Fruit fly (Drosophila melanogaster) whole organism, embryonic: Measurements from ENCODE around the gene CG17778.

Experiments used
- CG11504 ChIP-seq: fragments of 200-800 bp; sonication (Bioruptor generic); optimal IDR thresholded peaks from 3 replicates; lab custom pipeline; 2019; ENCODE audit warnings: missing biosample characterization, mild to moderate bottlenecking, missing genetic modification characterization, moderate library complexity
- CG14710 ChIP-seq: fragments of 200-800 bp; sonication (Bioruptor generic); optimal IDR thresholded peaks from 3 replicates; lab custom pipeline; 2019; ENCODE audit warnings: missing biosample characterization, mild to moderate bottlenecking, missing genetic modification characterization, moderate library complexity
- CG1529 ChIP-seq: fragments of 200-800 bp; sonication (Bioruptor generic); optimal IDR thresholded peaks from 3 replicates; lab custom pipeline; 2018; ENCODE audit warnings: missing biosample characterization, missing genetic modification characterization
- CG17361 ChIP-seq: fragments of 200-800 bp; sonication (Bioruptor generic); IDR thresholded peaks from 3 replicates; pipeline ENCODE4 v1.3.6; 2022; ENCODE audit warnings: missing biosample characterization, missing genetic modification characterization
- CG18262 ChIP-seq: fragments of 200-800 bp; optimal IDR thresholded peaks from 3 replicates; lab custom pipeline; 2019; ENCODE audit warnings: missing biosample characterization, mild to moderate bottlenecking, missing genetic modification characterization, moderate library complexity
- CG2116 ChIP-seq: fragments of 200-800 bp; sonication (Bioruptor generic); optimal IDR thresholded peaks from 3 replicates; lab custom pipeline; 2018; ENCODE audit warnings: missing biosample characterization, mild to moderate bottlenecking, missing genetic modification characterization
- CG2712 ChIP-seq: fragments of 200-800 bp; optimal IDR thresholded peaks from 3 replicates; lab custom pipeline; 2019; ENCODE audit warnings: missing biosample characterization, mild to moderate bottlenecking, missing genetic modification characterization, moderate library complexity
- CG30431 ChIP-seq: fragments of 200-800 bp; sonication (Bioruptor generic); optimal IDR thresholded peaks from 2 replicates; lab custom pipeline; 2017; ENCODE audit warnings: missing biosample characterization, missing genetic modification characterization
- CG32532 ChIP-seq: fragments of 200-800 bp; sonication (Bioruptor generic); IDR thresholded peaks from 2 replicates; pipeline ENCODE4 v1.3.6; 2022; ENCODE audit warnings: missing biosample characterization, missing genetic modification characterization
- CG3281 ChIP-seq: fragments of 200-800 bp; sonication (Bioruptor generic); optimal IDR thresholded peaks from 3 replicates; lab custom pipeline; 2017; ENCODE audit warnings: missing biosample characterization, mild to moderate bottlenecking, missing genetic modification characterization
- CG33557 ChIP-seq: fragments of 200-800 bp; sonication (Bioruptor generic); optimal IDR thresholded peaks from 2 replicates; lab custom pipeline; 2019; ENCODE audit warnings: missing biosample characterization, mild to moderate bottlenecking, missing genetic modification characterization, moderate library complexity
- CG34224 ChIP-seq: fragments of 200-800 bp; sonication (Bioruptor generic); IDR thresholded peaks from 3 replicates; pipeline ENCODE4 v1.3.6; 2022; ENCODE audit warnings: missing biosample characterization, missing genetic modification characterization; ENCODE audit not compliant: partially characterized antibody
- CG4404 ChIP-seq: fragments of 200-800 bp; sonication (Bioruptor generic); IDR thresholded peaks from 2 replicates; pipeline ENCODE4 v1.3.6; 2022; ENCODE audit warnings: missing biosample characterization, missing genetic modification characterization
- CG4707 ChIP-seq: fragments of 200-800 bp; sonication (Bioruptor generic); optimal IDR thresholded peaks from 2 replicates; lab custom pipeline; 2018; ENCODE audit warnings: missing biosample characterization, mild to moderate bottlenecking, missing genetic modification characterization, moderate library complexity
- CG4820 ChIP-seq: fragments of 200-800 bp; sonication (Bioruptor generic); optimal IDR thresholded peaks from 3 replicates; lab custom pipeline; 2016; ENCODE audit warnings: missing biosample characterization, missing genetic modification characterization
- CG6175 ChIP-seq: fragments of 200-800 bp; sonication (Bioruptor generic); IDR thresholded peaks from 3 replicates; pipeline ENCODE4 v1.3.6; 2022; ENCODE audit warnings: missing biosample characterization, missing genetic modification characterization
- CG7839 ChIP-seq: fragments of 200-800 bp; sonication (Bioruptor generic); optimal IDR thresholded peaks from 3 replicates; lab custom pipeline; 2018; ENCODE audit warnings: missing biosample characterization, mild to moderate bottlenecking, missing genetic modification characterization, moderate library complexity
- CG8924 ChIP-seq: fragments of 200-800 bp; optimal IDR thresholded peaks from 3 replicates; lab custom pipeline; 2019; ENCODE audit warnings: missing biosample characterization, mild to moderate bottlenecking, missing genetic modification characterization, moderate library complexity
- CoRest ChIP-seq: fragments of 200-800 bp; sonication (Bioruptor generic); optimal IDR thresholded peaks from 3 replicates; lab custom pipeline; 2018; ENCODE audit warnings: missing biosample characterization, mild to moderate bottlenecking, missing genetic modification characterization, moderate library complexity
- D ChIP-seq, 2 experiments: fragments of 200-800 bp in 1 of 2; fragments of >200 bp in 1 of 2; sonication (Bioruptor generic) in 1 of 2; optimal IDR thresholded peaks; 2 replicates in 1 of 2; 3 replicates in 1 of 2; lab custom pipeline; 2017; ENCODE audit warnings: mild to moderate bottlenecking in 1 of 2, missing biosample characterization in 1 of 2, missing genetic modification characterization in 1 of 2, missing genetic modification reagents in 1 of 2
- D19A ChIP-seq: fragments of 200-800 bp; optimal IDR thresholded peaks from 3 replicates; lab custom pipeline; 2019; ENCODE audit warnings: missing biosample characterization, mild to moderate bottlenecking, missing genetic modification characterization, moderate library complexity
- Hr39 ChIP-seq: fragments of >200 bp; optimal IDR thresholded peaks from 2 replicates; lab custom pipeline; 2017
- Lhr ChIP-seq: fragments of 200-800 bp; sonication (Bioruptor generic); optimal IDR thresholded peaks from 3 replicates; lab custom pipeline; 2017; ENCODE audit warnings: mild to moderate bottlenecking, missing biosample characterization, missing genetic modification reagents, missing genetic modification characterization
- Meics ChIP-seq: fragments of 200-800 bp; sonication (Bioruptor generic); optimal IDR thresholded peaks from 2 replicates; lab custom pipeline; 2017; ENCODE audit warnings: missing biosample characterization, mild to moderate bottlenecking, missing genetic modification characterization
- Neu2 ChIP-seq: fragments of 200-800 bp; sonication (Bioruptor generic); optimal IDR thresholded peaks from 3 replicates; lab custom pipeline; 2016; ENCODE audit warnings: missing biosample characterization, missing genetic modification characterization, borderline replicate concordance
- Oaz ChIP-seq: fragments of 200-800 bp; sonication (Bioruptor generic); IDR thresholded peaks from 2 replicates; pipeline ENCODE4 v1.3.6; 2022; ENCODE audit warnings: missing biosample characterization, missing genetic modification characterization
- Oli ChIP-seq: fragments of 200-800 bp; sonication (Bioruptor generic); optimal IDR thresholded peaks from 2 replicates; lab custom pipeline; 2018; ENCODE audit warnings: missing biosample characterization, mild to moderate bottlenecking, missing genetic modification characterization, moderate library complexity
- Ravus ChIP-seq: fragments of 200-800 bp; sonication (Bioruptor generic); IDR thresholded peaks from 2 replicates; pipeline ENCODE4 v1.3.6; 2022; ENCODE audit warnings: missing biosample characterization, missing genetic modification characterization
- Xrp1 ChIP-seq: fragments of 200-800 bp; sonication (Bioruptor generic); IDR thresholded peaks from 2 replicates; pipeline ENCODE4 v1.3.6; 2022; ENCODE audit warnings: missing biosample characterization, missing genetic modification characterization
- ara ChIP-seq: fragments of 200-800 bp; sonication (Bioruptor generic); IDR thresholded peaks from 2 replicates; pipeline ENCODE4 v1.3.6; 2022; ENCODE audit warnings: missing biosample characterization, missing genetic modification characterization
- bsh ChIP-seq, 2 experiments: fragments of 200-800 bp; sonication (Bioruptor generic); optimal IDR thresholded peaks; 2 replicates each; lab custom pipeline; 2017 to 2018; ENCODE audit warnings: mild to moderate bottlenecking in 2 of 2, missing biosample characterization in 2 of 2, missing genetic modification characterization in 2 of 2, moderate library complexity in 1 of 2
- cg ChIP-seq: fragments of 200-800 bp; sonication (Bioruptor generic); optimal IDR thresholded peaks from 3 replicates; lab custom pipeline; 2019; ENCODE audit warnings: missing biosample characterization, mild to moderate bottlenecking, missing genetic modification characterization, moderate library complexity
- crc ChIP-seq: fragments of 200-800 bp; sonication (Bioruptor generic); optimal IDR thresholded peaks from 2 replicates; lab custom pipeline; 2016; ENCODE audit warnings: missing biosample characterization, missing genetic modification characterization
- croc ChIP-seq: fragments of 200-800 bp; sonication (Bioruptor generic); conservative IDR thresholded peaks from 3 replicates; pipeline ENCODE4 v1.3.6; 2022; ENCODE audit warnings: missing biosample characterization, missing genetic modification characterization
- dmrt11E ChIP-seq: fragments of 200-800 bp; sonication (Bioruptor generic); optimal IDR thresholded peaks from 3 replicates; lab custom pipeline; 2018; ENCODE audit warnings: missing biosample characterization, mild to moderate bottlenecking, missing genetic modification characterization, moderate library complexity
- gem ChIP-seq: fragments of 200-800 bp; sonication (Bioruptor generic); optimal IDR thresholded peaks from 2 replicates; lab custom pipeline; 2019; ENCODE audit warnings: missing biosample characterization, mild to moderate bottlenecking, missing genetic modification characterization, moderate library complexity
- grau ChIP-seq: fragments of 200-800 bp; optimal IDR thresholded peaks from 3 replicates; lab custom pipeline; 2019; ENCODE audit warnings: missing biosample characterization, mild to moderate bottlenecking, missing genetic modification characterization, moderate library complexity
- grn ChIP-seq: fragments of 200-800 bp; sonication (Bioruptor generic); optimal IDR thresholded peaks from 3 replicates; lab custom pipeline; 2017; ENCODE audit warnings: missing biosample characterization, missing genetic modification characterization
- gsb-n ChIP-seq: fragments of 200-800 bp; sonication (Bioruptor generic); optimal IDR thresholded peaks from 3 replicates; lab custom pipeline; 2018; ENCODE audit warnings: missing biosample characterization, mild to moderate bottlenecking, missing genetic modification characterization
- hth ChIP-seq: fragments of >200 bp; optimal IDR thresholded peaks from 2 replicates; lab custom pipeline; 2017; ENCODE audit warnings: inconsistent platforms
- lbe ChIP-seq: fragments of 200-800 bp; sonication (Bioruptor generic); optimal IDR thresholded peaks from 2 replicates; lab custom pipeline; 2016; ENCODE audit warnings: missing biosample characterization, mild to moderate bottlenecking, missing genetic modification characterization
- nerfin-1 ChIP-seq: fragments of 200-800 bp; sonication (Bioruptor generic); optimal IDR thresholded peaks from 3 replicates; lab custom pipeline; 2019; ENCODE audit warnings: missing biosample characterization, mild to moderate bottlenecking, missing genetic modification characterization, moderate library complexity
- nmo ChIP-seq: fragments of 200-800 bp; sonication (Bioruptor generic); optimal IDR thresholded peaks from 2 replicates; lab custom pipeline; 2018; ENCODE audit warnings: missing biosample characterization, mild to moderate bottlenecking, missing genetic modification characterization, moderate library complexity
- org-1 ChIP-seq: fragments of 200-800 bp; sonication (Bioruptor generic); optimal IDR thresholded peaks from 2 replicates; lab custom pipeline; 2017; ENCODE audit warnings: missing biosample characterization, missing genetic modification characterization
- phol ChIP-seq: fragments of 200-800 bp; sonication (Bioruptor generic); optimal IDR thresholded peaks from 3 replicates; lab custom pipeline; 2018; ENCODE audit warnings: missing biosample characterization, mild to moderate bottlenecking, missing genetic modification characterization, moderate library complexity
- pum ChIP-seq: fragments of 200-800 bp; sonication (Bioruptor generic); optimal IDR thresholded peaks from 2 replicates; lab custom pipeline; 2016; ENCODE audit warnings: missing biosample characterization, missing genetic modification characterization
- sens ChIP-seq: fragments of 200-800 bp; sonication (Bioruptor generic); peaks from one replicate; lab custom pipeline; 2016; ENCODE audit warnings: missing biosample characterization, missing genetic modification characterization
- sqz ChIP-seq: fragments of 200-800 bp; sonication (Bioruptor generic); optimal IDR thresholded peaks from 3 replicates; lab custom pipeline; 2018; ENCODE audit warnings: missing biosample characterization, mild to moderate bottlenecking, missing genetic modification characterization
- tio ChIP-seq: fragments of 200-800 bp; sonication (Bioruptor generic); optimal IDR thresholded peaks from 2 replicates; lab custom pipeline; 2017; ENCODE audit warnings: missing biosample characterization, missing genetic modification characterization, inconsistent platforms
- unpg ChIP-seq: fragments of 200-800 bp; sonication (Bioruptor generic); optimal IDR thresholded peaks from 3 replicates; lab custom pipeline; 2018; ENCODE audit warnings: missing biosample characterization, mild to moderate bottlenecking, missing genetic modification characterization, moderate library complexity
- zen ChIP-seq: fragments of 200-800 bp; sonication (Bioruptor generic); optimal IDR thresholded peaks from 3 replicates; lab custom pipeline; 2018; ENCODE audit warnings: missing biosample characterization, mild to moderate bottlenecking, missing genetic modification characterization, moderate library complexity

Gene CG17778

dm6 chrX:457803-458202, 36.6 kb upstream of the CG17778 start (continued):
- TF ChIP-seq sqz (GFP tag; lab: Kevin White, UChicago) (peak; percentile 18), tio (GFP tag; lab: Kevin White, UChicago) (peak; percentile 30), dmrt11E (tag; lab: Kevin White, UChicago) (peak; percentile 90), CG34224 (GFP tag; lab: Robert Waterston, UW) (no peak), Meics (GFP tag; lab: Kevin White, UChicago) (no peak), CoRest (tag; lab: Kevin White, UChicago) (peak; percentile 21), org-1 (GFP tag; lab: Kevin White, UChicago) (no peak), gem (tag; lab: Kevin White, UChicago) (peak; percentile 72), CG4707 (GFP tag; lab: Kevin White, UChicago) (no peak), CG4820 (GFP tag; lab: Kevin White, UChicago) (peak; percentile 16), D19A (tag; lab: Kevin White, UChicago) (peak; percentile 77), CG2116 (GFP tag; lab: Kevin White, UChicago) (no peak), CG8924 (tag; lab: Kevin White, UChicago) (peak; percentile 60), grau (tag; lab: Kevin White, UChicago) (peak; percentile 36), CG4404 (GFP tag; lab: Robert Waterston, UW) (peak; percentile 79), CG18262 (tag; lab: Kevin White, UChicago) (peak; percentile 83), D (optimal IDR thresholded peaks at IDR 0.05; lab: Kevin White, UChicago) (no peak), D (GFP tag; optimal IDR thresholded peaks at IDR 0.05; lab: Kevin White, UChicago) (peak; percentile 45), CG30431 (GFP tag; lab: Kevin White, UChicago) (peak; percentile 8), zen (tag; lab: Kevin White, UChicago) (peak; percentile 76), Oli (tag; lab: Kevin White, UChicago) (peak; percentile 24), CG2712 (tag; lab: Kevin White, UChicago) (peak; percentile 82), lbe (no peak), Ravus (GFP tag; lab: Robert Waterston, UW) (no peak), gsb-n (tag; lab: Kevin White, UChicago) (peak; percentile 33), CG7839 (tag; lab: Kevin White, UChicago) (peak; percentile 44), phol (tag; lab: Kevin White, UChicago) (peak; percentile 63), CG11504 (no peak), CG1529 (GFP tag; lab: Kevin White, UChicago) (no peak), CG6175 (GFP tag; lab: Robert Waterston, UW) (no peak), Xrp1 (GFP tag; lab: Robert Waterston, UW) (peak; percentile 75), sens (GFP tag; lab: Kevin White, UChicago) (peak; percentile 61), CG17361 (peak; percentile 68), Lhr (GFP tag; lab: Kevin White, UChicago) (no peak), nmo (GFP tag; lab: Kevin White, UChicago) (peak; percentile 60), CG33557 (peak; percentile 76)

- TF ChIP-seq CG32532 (GFP tag; lab: Robert Waterston, UW) (no peak), unpg (GFP tag; lab: Kevin White, UChicago) (no peak), grn (GFP tag; lab: Kevin White, UChicago) (no peak), gem (tag; lab: Kevin White, UChicago) (no peak), CG14710 (no peak), Oaz (GFP tag; lab: Robert Waterston, UW) (no peak), cg (GFP tag; lab: Kevin White, UChicago) (peak; percentile 32), CG3281 (GFP tag; lab: Kevin White, UChicago) (no peak), crc (no peak), croc (GFP tag; lab: Robert Waterston, UW) (no peak), pum (no peak), bsh (GFP tag; optimal IDR thresholded peaks at IDR 0.05; lab: Kevin White, UChicago) (no peak), hth (lab: Kevin White, UChicago) (no peak), Neu2 (GFP tag; lab: Kevin White, UChicago) (no peak), nerfin-1 (tag; lab: Kevin White, UChicago) (no peak), ara (no peak), Hr39 (no peak)
Observed at dm6 chrX:460447-460846, 34.0 kb upstream of the CG17778 start, which contains the start of gene ase. TSS of gene ase (plus strand) at chrX:460747.
